Worm (Caenorhabditis elegans) whole organism, L4 larva: ENCODE results near the gene F32D8.13.

Experiments used
- F10B5.3 ChIP-seq: sonication (generic microtip); optimal IDR thresholded peaks from 2 replicates; lab custom pipeline; 2016; ENCODE audit warnings: mild to moderate bottlenecking, missing genetic modification characterization, missing compliant biosample characterization
- T26A8.4 ChIP-seq: fragments of 200-800 bp; sonication (Bioruptor generic); IDR thresholded peaks from 2 replicates; pipeline ENCODE4 v1.3.6; 2022; ENCODE audit warnings: missing genetic modification characterization, missing compliant biosample characterization
- Y5F2A.4 ChIP-seq: fragments of 200-800 bp; sonication (Bioruptor generic); optimal IDR thresholded peaks from 2 replicates; lab custom pipeline; 2018; ENCODE audit warnings: mild to moderate bottlenecking, missing genetic modification characterization, missing compliant biosample characterization
- Y75B8A.6 ChIP-seq: fragments of 200-800 bp; sonication (Bioruptor generic); IDR thresholded peaks from 2 replicates; pipeline ENCODE4 v1.3.6; 2022; ENCODE audit warnings: missing genetic modification reagents, missing genetic modification characterization, missing compliant biosample characterization
- ZK337.2 ChIP-seq: fragments of 200-800 bp; sonication (Bioruptor generic); IDR thresholded peaks from 2 replicates; pipeline ENCODE4 v1.3.6; 2022; ENCODE audit warnings: missing genetic modification reagents, missing genetic modification characterization, missing compliant biosample characterization
- aha-1 ChIP-seq: fragments of 150-350 bp; peaks from one replicate; lab custom pipeline; 2014; ENCODE audit warnings: missing biosample characterization, missing genetic modification characterization
- ama-1 ChIP-seq: fragments of 150-350 bp; optimal IDR thresholded peaks from 2 replicates; lab custom pipeline; 2014; ENCODE audit warnings: inconsistent platforms, mixed read lengths
- arid-1 ChIP-seq: fragments of 200-800 bp; sonication (Bioruptor generic); conservative IDR thresholded peaks from 2 replicates; pipeline ENCODE4 v1.3.6; 2022; ENCODE audit warnings: missing genetic modification reagents, missing genetic modification characterization, missing compliant biosample characterization
- ceh-20 ChIP-seq: fragments of 200-800 bp; sonication (Bioruptor generic); IDR thresholded peaks from 2 replicates; pipeline ENCODE4 v1.3.6; 2022; ENCODE audit warnings: missing genetic modification reagents, missing genetic modification characterization, missing compliant biosample characterization
- ceh-28 ChIP-seq: fragments of 150-350 bp; optimal IDR thresholded peaks from 2 replicates; lab custom pipeline; 2014; ENCODE audit warnings: missing biosample characterization, missing genetic modification reagents, missing genetic modification characterization
- ces-1 ChIP-seq: fragments of 150-350 bp; sonication (generic microtip); optimal IDR thresholded peaks from 4 replicates; lab custom pipeline; 2014; ENCODE audit warnings: missing biosample characterization, missing genetic modification reagents, missing genetic modification characterization
- cey-2 ChIP-seq: sonication (generic microtip); optimal IDR thresholded peaks from 3 replicates; lab custom pipeline; 2017; ENCODE audit warnings: missing genetic modification characterization, mild to moderate bottlenecking, missing compliant biosample characterization, antibody characterized with exemption, borderline replicate concordance; ENCODE audit not compliant: insufficient read depth
- daf-12 ChIP-seq: fragments of 150-350 bp; optimal IDR thresholded peaks from 2 replicates; lab custom pipeline; 2014; ENCODE audit warnings: missing biosample characterization, missing genetic modification reagents, missing genetic modification characterization
- daf-16 ChIP-seq, 3 experiments: sonication (generic microtip); optimal IDR thresholded peaks; 2 replicates each; lab custom pipeline; 2016 to 2017; ENCODE audit warnings: missing genetic modification characterization in 3 of 3, missing genetic modification reagents in 3 of 3, mild to moderate bottlenecking in 2 of 3, missing compliant biosample characterization in 2 of 3, missing biosample characterization in 1 of 3, moderate library complexity in 1 of 3
- daf-19 ChIP-seq: fragments of 200-800 bp; sonication (Bioruptor generic); conservative IDR thresholded peaks from 2 replicates; pipeline ENCODE4 v1.3.6; 2022; ENCODE audit warnings: missing genetic modification characterization, missing compliant biosample characterization
- dmd-6 ChIP-seq: fragments of 200-800 bp; sonication (Bioruptor generic); IDR thresholded peaks from 2 replicates; pipeline ENCODE4 v1.3.6; 2022; ENCODE audit warnings: missing genetic modification reagents, missing genetic modification characterization, missing compliant biosample characterization
- dmd-8 ChIP-seq: fragments of 200-800 bp; sonication (Bioruptor generic); IDR thresholded peaks from 2 replicates; pipeline ENCODE4 v1.3.6; 2022; ENCODE audit warnings: missing genetic modification characterization, missing compliant biosample characterization
- duxl-1 ChIP-seq: sonication (generic microtip); optimal IDR thresholded peaks from 2 replicates; lab custom pipeline; 2016; ENCODE audit warnings: mild to moderate bottlenecking, missing genetic modification characterization, moderate library complexity, missing compliant biosample characterization; ENCODE audit not compliant: poor library complexity
- fkh-10 ChIP-seq: fragments of 150-350 bp; optimal IDR thresholded peaks from 2 replicates; lab custom pipeline; 2014; ENCODE audit warnings: missing biosample characterization, missing genetic modification reagents, missing genetic modification characterization
- hif-1 ChIP-seq, 2 experiments: sonication (generic microtip); optimal IDR thresholded peaks; 2 replicates each; lab custom pipeline; 2016 to 2017; ENCODE audit warnings: missing compliant biosample characterization in 2 of 2, missing genetic modification characterization in 2 of 2, missing genetic modification reagents in 2 of 2, missing genotype in 2 of 2, mild to moderate bottlenecking in 1 of 2
- lin-1 ChIP-seq: fragments of 200-800 bp; sonication (Bioruptor generic); IDR thresholded peaks from 2 replicates; pipeline ENCODE4 v1.3.6; 2022; ENCODE audit warnings: missing genetic modification reagents, missing genetic modification characterization, missing compliant biosample characterization
- lin-13 ChIP-seq: fragments of 150-350 bp; optimal IDR thresholded peaks from 2 replicates; lab custom pipeline; 2014; ENCODE audit warnings: missing biosample characterization, missing genetic modification reagents, missing genetic modification characterization
- lin-38 ChIP-seq: fragments of 200-800 bp; sonication (Bioruptor generic); IDR thresholded peaks from 2 replicates; pipeline ENCODE4 v1.3.6; 2022; ENCODE audit warnings: missing genetic modification reagents, missing genetic modification characterization, missing compliant biosample characterization
- lir-3 ChIP-seq: sonication (generic microtip); optimal IDR thresholded peaks from 2 replicates; lab custom pipeline; 2016; ENCODE audit warnings: mild to moderate bottlenecking, missing genetic modification characterization, missing compliant biosample characterization
- lsy-2 ChIP-seq, 2 experiments: fragments of 150-350 bp in 1 of 2; sonication (generic microtip) in 1 of 2; optimal IDR thresholded peaks; 2 replicates each; lab custom pipeline; 2014 to 2017; ENCODE audit warnings: missing biosample characterization in 2 of 2, missing genetic modification characterization in 2 of 2
- mdl-1 ChIP-seq, 2 experiments: fragments of 150-350 bp in 1 of 2; sonication (generic microtip) in 1 of 2; optimal IDR thresholded peaks; 2 replicates each; lab custom pipeline; 2014 to 2017; ENCODE audit warnings: missing biosample characterization in 2 of 2, missing genetic modification characterization in 2 of 2
- mxl-2 ChIP-seq: fragments of 200-800 bp; sonication (Bioruptor generic); conservative IDR thresholded peaks from 2 replicates; pipeline ENCODE4 v1.3.6; 2022; ENCODE audit warnings: missing genetic modification reagents, missing genetic modification characterization, missing compliant biosample characterization
- nhr-237 ChIP-seq: sonication (generic microtip); optimal IDR thresholded peaks from 2 replicates; lab custom pipeline; 2017; ENCODE audit warnings: missing biosample characterization, missing genetic modification characterization
- nhr-41 ChIP-seq: fragments of 200-800 bp; sonication (Bioruptor generic); IDR thresholded peaks from 2 replicates; pipeline ENCODE4 v1.3.6; 2022; ENCODE audit warnings: missing genetic modification reagents, missing genetic modification characterization, missing compliant biosample characterization
- nhr-42 ChIP-seq: fragments of 200-800 bp; sonication (Bioruptor generic); IDR thresholded peaks from 2 replicates; pipeline ENCODE4 v1.3.6; 2022; ENCODE audit warnings: missing genetic modification characterization, missing compliant biosample characterization
- nhr-48 ChIP-seq: sonication (generic microtip); optimal IDR thresholded peaks from 2 replicates; lab custom pipeline; 2016; ENCODE audit warnings: mild to moderate bottlenecking, missing genetic modification characterization, missing compliant biosample characterization
- pha-4 ChIP-seq, 2 experiments: fragments of 150-350 bp in 1 of 2; fragments of 200-800 bp in 1 of 2; sonication (Bioruptor generic) in 1 of 2; IDR thresholded peaks in 1 of 2; optimal IDR thresholded peaks in 1 of 2; 2 replicates each; pipeline versions ENCODE4 v1.3.6 to Lab custom; 2014 to 2022; ENCODE audit warnings: missing genetic modification characterization in 2 of 2, missing genetic modification reagents in 2 of 2, missing biosample characterization in 1 of 2, missing compliant biosample characterization in 1 of 2
- php-3 ChIP-seq: fragments of 200-800 bp; sonication (Bioruptor generic); IDR thresholded peaks from 2 replicates; pipeline ENCODE4 v1.3.6; 2022; ENCODE audit warnings: missing genetic modification reagents, missing genetic modification characterization, missing compliant biosample characterization
- pqm-1 ChIP-seq: sonication (generic microtip); optimal IDR thresholded peaks from 2 replicates; lab custom pipeline; 2017; ENCODE audit warnings: missing biosample characterization, missing genetic modification characterization
- sdz-12 ChIP-seq: fragments of 200-800 bp; sonication (Bioruptor generic); optimal IDR thresholded peaks from 2 replicates; lab custom pipeline; 2018; ENCODE audit warnings: mild to moderate bottlenecking, missing genetic modification characterization, missing compliant biosample characterization
- skn-1 ChIP-seq: fragments of 150-350 bp; optimal IDR thresholded peaks from 2 replicates; lab custom pipeline; 2014; ENCODE audit warnings: missing biosample characterization, missing genetic modification characterization
- spr-1 ChIP-seq: sonication (generic microtip); optimal IDR thresholded peaks from 2 replicates; lab custom pipeline; 2016; ENCODE audit warnings: mild to moderate bottlenecking, missing genetic modification characterization, missing compliant biosample characterization
- tra-1 ChIP-seq: fragments of 200-800 bp; sonication (Bioruptor generic); IDR thresholded peaks from 2 replicates; pipeline ENCODE4 v1.3.6; 2022; ENCODE audit warnings: missing genetic modification reagents, missing genetic modification characterization, missing compliant biosample characterization
- zfp-3 ChIP-seq: fragments of 200-800 bp; sonication (Bioruptor generic); conservative IDR thresholded peaks from 2 replicates; pipeline ENCODE4 v1.3.6; 2022; ENCODE audit warnings: missing genetic modification reagents, missing genetic modification characterization, missing compliant biosample characterization
- zip-11 ChIP-seq: fragments of 200-800 bp; sonication (Bioruptor generic); IDR thresholded peaks from 2 replicates; pipeline ENCODE4 v1.3.6; 2022; ENCODE audit warnings: missing genetic modification characterization, missing compliant biosample characterization

F32D8.13 gene

ce11 chrV:10896295-10896694, at the start of gene F32D8.13:
TSS of gene F32D8.13 (minus strand) at chrV:10896543.
- TF ChIP-seq pqm-1 (tag; lab: Kevin White, UChicago), result no peak
- no peak for TF ChIP-seq nhr-41 (GFP tag; lab: Robert Waterston, UW)
- no peak; the same call in 1 of the 2 replicates for TF ChIP-seq zfp-3 (GFP tag; lab: Robert Waterston, UW)
- no peak for TF ChIP-seq duxl-1 (tag; lab: Kevin White, UChicago)
- peak; percentile 52 for TF ChIP-seq ama-1
- peak; percentile 58 for TF ChIP-seq aha-1 (tag; lab: Kevin White, UChicago)
- TF ChIP-seq lin-38 (GFP tag; lab: Robert Waterston, UW), result peak; percentile 28; the same call in 1 of the 2 replicates
- TF ChIP-seq mdl-1 (tag; optimal IDR thresholded peaks at IDR 0.05; lab: Kevin White, UChicago), result no peak
- peak; percentile 45 for TF ChIP-seq T26A8.4 (GFP tag; lab: Robert Waterston, UW)
- no peak for TF ChIP-seq daf-16 (GFP tag; optimal IDR thresholded peaks at IDR 0.05; lab: Kevin White, UChicago)
- peak; percentile 13 for TF ChIP-seq daf-16 (tag; optimal IDR thresholded peaks at IDR 0.05; lab: Kevin White, UChicago)
- TF ChIP-seq dmd-6 (GFP tag; lab: Robert Waterston, UW), result no peak
- no peak for TF ChIP-seq zip-11 (GFP tag; lab: Robert Waterston, UW)
- TF ChIP-seq nhr-48, result no peak
- TF ChIP-seq nhr-42 (GFP tag; lab: Robert Waterston, UW), result 0 out of 2 replicates have a peak, but pooled peaks have one; percentile 6
- no peak for TF ChIP-seq Y5F2A.4
- TF ChIP-seq mxl-2, result no peak
- no peak for TF ChIP-seq arid-1
- TF ChIP-seq ZK337.2 (GFP tag; lab: Robert Waterston, UW), result no peak
- no peak for TF ChIP-seq dmd-8 (GFP tag; lab: Robert Waterston, UW)
- peak in 1 of 2 experiments; percentile 31 for TF ChIP-seq lsy-2 (tag; optimal IDR thresholded peaks at IDR 0.05; lab: Kevin White, UChicago)

ce11 chrV:10944903-10945302, 48.6 kb upstream of the F32D8.13 start:
- TF ChIP-seq Y5F2A.4, result no peak
- TF ChIP-seq ces-1, result peak; percentile 32
- peak in 1 of 2 experiments; percentile 9 for TF ChIP-seq lsy-2 (tag; optimal IDR thresholded peaks at IDR 0.05; lab: Kevin White, UChicago)
- peak; percentile 70 for TF ChIP-seq fkh-10
- no peak for TF ChIP-seq dmd-6 (GFP tag; lab: Robert Waterston, UW)

ce11 chrV:10942161-10942560, 45.8 kb upstream of the F32D8.13 start, which contains the start of gene zip-9:
TSS of gene zip-9 (plus strand) at chrV:10942461.
- TF ChIP-seq Y75B8A.6 (GFP tag; lab: Robert Waterston, UW), result 0 out of 2 replicates have a peak, but pooled peaks have one; percentile 18
- TF ChIP-seq lin-13 (GFP tag; lab: Kevin White, UChicago), result no peak

- TF ChIP-seq pqm-1 (tag; lab: Kevin White, UChicago) (no peak), lin-1 (no peak), fkh-10 (no peak), lir-3 (tag; lab: Kevin White, UChicago) (no peak), ceh-20 (no peak), dmd-8 (GFP tag; lab: Robert Waterston, UW) (no peak), spr-1 (no peak), sdz-12 (GFP tag; lab: Kevin White, UChicago) (no peak), lsy-2 (tag; optimal IDR thresholded peaks at IDR 0.05; lab: Kevin White, UChicago) (no peak), zfp-3 (GFP tag; lab: Robert Waterston, UW) (no peak), skn-1 (tag; lab: Kevin White, UChicago) (no peak), nhr-237 (no peak)
- TF ChIP-seq, all 104 proteins: peak for 0
Measured at ce11 chrV:10941150-10941549, 44.8 kb upstream of the F32D8.13 start, which contains the start of gene F17C11.26. TSS of gene F17C11.26 (plus strand) at chrV:10941450.

- no peak for TF ChIP-seq duxl-1 (tag; lab: Kevin White, UChicago)
- TF ChIP-seq lin-13 (GFP tag; lab: Kevin White, UChicago), result peak; percentile 67
- TF ChIP-seq daf-16 (GFP tag; optimal IDR thresholded peaks at IDR 0.05; lab: Kevin White, UChicago), result no peak
- peak; percentile 93 for TF ChIP-seq daf-16 (tag; optimal IDR thresholded peaks at IDR 0.05; lab: Kevin White, UChicago)
- peak in 1 of 2 experiments; percentile 51 for TF ChIP-seq hif-1 (tag; optimal IDR thresholded peaks at IDR 0.05; lab: Kevin White, UChicago)
- TF ChIP-seq lir-3 (tag; lab: Kevin White, UChicago), result no peak
- TF ChIP-seq F10B5.3 (tag; lab: Kevin White, UChicago), result no peak
- TF ChIP-seq pha-4 (GFP tag; IDR thresholded peaks at IDR 0.05; lab: Robert Waterston, UW), result peak; percentile 82
- no peak for TF ChIP-seq pha-4 (tag; optimal IDR thresholded peaks at IDR 0.05; lab: Kevin White, UChicago)
- no peak for TF ChIP-seq daf-12 (tag; lab: Kevin White, UChicago)
- TF ChIP-seq tra-1, result peak; percentile 33; the same call in 1 of the 2 replicates
- no peak for TF ChIP-seq php-3 (GFP tag; lab: Robert Waterston, UW)
- no peak for TF ChIP-seq dmd-8 (GFP tag; lab: Robert Waterston, UW)
- peak; percentile 77; the same call in 1 of the 2 replicates for TF ChIP-seq T26A8.4 (GFP tag; lab: Robert Waterston, UW)
- TF ChIP-seq cey-2 (tag; lab: Kevin White, UChicago), result peak; percentile 51
- 0 out of 2 replicates have a peak, but pooled peaks have one; percentile 23 for TF ChIP-seq daf-19 (GFP tag; lab: Robert Waterston, UW)
- TF ChIP-seq ceh-20, result no peak
- no peak for TF ChIP-seq ceh-28
Measured at ce11 chrV:10940571-10940991, 44.2 kb upstream of the F32D8.13 start.
